Fruit fly (Drosophila melanogaster): ENCODE data around the gene Elp4.

Elp4 gene

dm6 chr2L:5537063-5537462, 13.1 kb downstream of the Elp4 start:
- TF ChIP-seq CG31627 (GFP tag; optimal IDR thresholded peaks at IDR 0.05) (no peak), Eip78C (GFP tag) (no peak), spab (GFP tag; optimal IDR thresholded peaks at IDR 0.05) (no peak), CG6276 (GFP tag; optimal IDR thresholded peaks at IDR 0.05) (no peak), CG1621 (tag; optimal IDR thresholded peaks at IDR 0.05) (no peak), Ets96B (tag; optimal IDR thresholded peaks at IDR 0.05) (no peak), CG6163 (GFP tag; IDR thresholded peaks at IDR 0.05) (no peak), fd59A (GFP tag; optimal IDR thresholded peaks at IDR 0.05) (no peak), CG10631 (GFP tag; optimal IDR thresholded peaks at IDR 0.05) (no peak), pdm3 (GFP tag; optimal IDR thresholded peaks at IDR 0.05) (no peak)

dm6 chr2L:5539034-5539433, 15.1 kb downstream of the Elp4 start, which contains the start of gene CG14015:
TSS of gene CG14015 (minus strand) at chr2L:5539196.
- no peak for TF ChIP-seq CG1621 (tag; optimal IDR thresholded peaks at IDR 0.05)
- no peak for TF ChIP-seq ss (GFP tag; optimal IDR thresholded peaks at IDR 0.05)
- TF ChIP-seq CG6276 (GFP tag; optimal IDR thresholded peaks at IDR 0.05), result no peak
- no peak for TF ChIP-seq pdm3 (GFP tag; optimal IDR thresholded peaks at IDR 0.05)
- TF ChIP-seq fd85E (GFP tag; optimal IDR thresholded peaks at IDR 0.05), result no peak
- no peak for TF ChIP-seq topi (GFP tag; optimal IDR thresholded peaks at IDR 0.05)
- no peak for TF ChIP-seq CG7368 (GFP tag; optimal IDR thresholded peaks at IDR 0.05)
- no peak for TF ChIP-seq CG6163 (GFP tag; IDR thresholded peaks at IDR 0.05)
- no peak for TF ChIP-seq Lpt (GFP tag; optimal IDR thresholded peaks at IDR 0.05)
- TF ChIP-seq Eip75B (GFP tag; optimal IDR thresholded peaks at IDR 0.05), result no peak
- TF ChIP-seq CG3032 (tag; optimal IDR thresholded peaks at IDR 0.05), result no peak
- no peak for TF ChIP-seq achi (GFP tag; optimal IDR thresholded peaks at IDR 0.05)
- no peak for TF ChIP-seq Hr39 (GFP tag; optimal IDR thresholded peaks at IDR 0.05)
- TF ChIP-seq Blimp-1 (GFP tag; optimal IDR thresholded peaks at IDR 0.05), result no peak

DNA sequence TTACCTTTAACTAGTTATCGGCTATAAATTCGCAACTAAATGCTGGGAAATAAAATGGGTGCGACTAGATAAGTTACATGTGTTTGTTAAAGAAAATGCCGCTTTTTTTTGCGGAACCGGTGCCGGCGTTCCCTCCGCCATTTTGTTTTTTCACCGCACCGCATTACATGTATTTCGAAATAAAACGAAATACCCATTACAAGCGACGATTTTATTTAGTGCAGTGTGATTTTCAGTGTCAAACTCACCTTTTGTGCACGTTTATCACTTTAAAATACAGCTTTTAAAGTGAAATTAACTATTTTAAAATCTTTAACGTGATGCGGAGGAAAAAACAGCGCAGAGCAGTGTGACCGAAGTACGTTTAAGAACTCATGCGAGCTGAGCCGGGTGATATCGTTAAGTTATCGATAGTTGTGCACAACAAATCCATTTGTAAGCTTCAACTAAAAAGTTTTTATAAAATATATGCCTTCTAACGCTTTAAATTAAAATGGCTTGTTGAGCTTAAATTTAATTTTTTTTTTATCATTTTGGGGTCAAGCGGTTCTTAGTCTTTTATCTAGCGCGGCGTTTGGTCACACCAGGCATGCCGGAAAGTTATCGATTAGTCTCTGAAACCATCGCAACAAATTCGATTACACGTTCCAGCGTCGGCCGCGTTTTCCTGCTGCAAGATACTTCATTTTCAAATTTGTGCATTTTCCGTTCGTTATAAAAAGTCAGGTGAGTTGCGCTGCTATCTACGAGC, 18.2 kb downstream of the Elp4 start, which contains the start of the genes Hel25E and Lam:
Gene Hel25E, minus strand, starts transcription at position 380 of the 751 bp plus-strand sequence.
Gene Lam, plus strand, starts transcription at position 546 of the 751 bp plus-strand sequence.
- TF ChIP-seq spab (GFP tag; optimal IDR thresholded peaks at IDR 0.05), result no peak
- no peak for TF ChIP-seq CG11762 (GFP tag; optimal IDR thresholded peaks at IDR 0.05; ENCODE audit: insufficient read depth)
- peak; percentile 10 for TF ChIP-seq CG3032 (tag; optimal IDR thresholded peaks at IDR 0.05)
- TF ChIP-seq CG15336 (GFP tag; IDR thresholded peaks at IDR 0.05), result 0 out of 2 replicates have a peak, but pooled peaks have one; percentile 9

DNA sequence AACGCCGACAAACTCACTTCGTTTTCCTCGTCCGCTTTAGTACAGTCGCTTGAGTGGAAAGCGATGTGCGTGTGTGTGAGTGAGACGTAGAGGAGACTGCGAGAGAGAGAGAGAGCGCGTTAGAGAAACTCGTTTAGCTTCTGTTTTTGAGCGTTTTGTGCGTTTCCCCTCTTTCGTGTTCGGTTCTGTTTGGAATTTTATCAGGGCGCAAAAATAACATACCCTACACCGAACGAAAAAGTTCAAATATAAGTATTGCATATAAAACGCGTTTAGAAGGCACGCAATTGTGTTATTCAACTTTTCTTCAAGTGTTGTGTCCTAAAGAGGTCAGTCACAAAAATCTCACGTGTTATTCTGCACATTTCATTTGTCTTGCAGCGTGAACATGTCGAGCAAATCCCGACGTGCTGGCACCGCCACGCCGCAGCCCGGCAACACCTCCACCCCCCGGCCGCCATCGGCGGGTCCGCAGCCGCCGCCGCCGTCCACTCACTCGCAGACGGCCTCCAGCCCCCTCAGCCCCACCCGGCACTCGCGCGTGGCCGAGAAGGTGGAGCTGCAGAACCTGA, 19.1 kb downstream of the Elp4 start:
- no peak for TF ChIP-seq net (GFP tag; optimal IDR thresholded peaks at IDR 0.05)
- TF ChIP-seq Ets21C (GFP tag; optimal IDR thresholded peaks at IDR 0.05), result no peak
- no peak for TF ChIP-seq Hr38 (GFP tag; optimal IDR thresholded peaks at IDR 0.05)
- TF ChIP-seq Eip78C (GFP tag), result peak; percentile 73
- TF ChIP-seq topi (GFP tag; optimal IDR thresholded peaks at IDR 0.05), result peak; percentile 3
- TF ChIP-seq Smox (GFP tag; optimal IDR thresholded peaks at IDR 0.05), result peak; percentile 27
- TF ChIP-seq eg (GFP tag; IDR thresholded peaks at IDR 0.05), result peak; percentile 76
- TF ChIP-seq Met (GFP tag; optimal IDR thresholded peaks at IDR 0.05), result no peak
- TF ChIP-seq CG1621 (tag; optimal IDR thresholded peaks at IDR 0.05), result no peak
- TF ChIP-seq CG6792 (GFP tag; optimal IDR thresholded peaks at IDR 0.05), result peak; percentile 21
- no peak for TF ChIP-seq Sox14 (GFP tag; optimal IDR thresholded peaks at IDR 0.05)
- TF ChIP-seq dsx (GFP tag; optimal IDR thresholded peaks at IDR 0.05; ENCODE audit: poor library complexity, severe bottlenecking), result no peak
- no peak for TF ChIP-seq Sox102F (GFP tag; optimal IDR thresholded peaks at IDR 0.05)
- peak; percentile 24 for TF ChIP-seq esn (GFP tag; optimal IDR thresholded peaks at IDR 0.05)
- TF ChIP-seq Sox15 (GFP tag; optimal IDR thresholded peaks at IDR 0.05), result no peak
- TF ChIP-seq CG8319 (GFP tag; optimal IDR thresholded peaks at IDR 0.05), result no peak
- TF ChIP-seq CG15336 (GFP tag; IDR thresholded peaks at IDR 0.05), result peak; percentile 65
- TF ChIP-seq Eip75B (GFP tag; optimal IDR thresholded peaks at IDR 0.05), result peak; percentile 51
- no peak for TF ChIP-seq Hr4 (GFP tag; optimal IDR thresholded peaks at IDR 0.05)
- TF ChIP-seq Hr39 (GFP tag; optimal IDR thresholded peaks at IDR 0.05), result peak; percentile 32
- TF ChIP-seq acj6 (GFP tag; optimal IDR thresholded peaks at IDR 0.05), result no peak
- no peak for TF ChIP-seq CG8632 (GFP tag; optimal IDR thresholded peaks at IDR 0.05)
- no peak for TF ChIP-seq vri (GFP tag; optimal IDR thresholded peaks at IDR 0.05)
- TF ChIP-seq CG31627 (GFP tag; optimal IDR thresholded peaks at IDR 0.05), result peak; percentile 13
- peak; percentile 55; the same call in 1 of the 3 replicates for TF ChIP-seq CG6163 (GFP tag; IDR thresholded peaks at IDR 0.05)
- TF ChIP-seq CG3032 (tag; optimal IDR thresholded peaks at IDR 0.05), result peak; percentile 2
- 0 out of 2 replicates have a peak, but pooled peaks have one; percentile 20 for TF ChIP-seq CG11294 (GFP tag; IDR thresholded peaks at IDR 0.05)
- TF ChIP-seq CG34406 (GFP tag; optimal IDR thresholded peaks at IDR 0.05), result no peak
- no peak for TF ChIP-seq CG4318 (GFP tag; optimal IDR thresholded peaks at IDR 0.05)
- TF ChIP-seq Blimp-1 (GFP tag; optimal IDR thresholded peaks at IDR 0.05), result no peak
